Worm (Caenorhabditis elegans): ENCODE data around the gene gpa-8.

DNA sequence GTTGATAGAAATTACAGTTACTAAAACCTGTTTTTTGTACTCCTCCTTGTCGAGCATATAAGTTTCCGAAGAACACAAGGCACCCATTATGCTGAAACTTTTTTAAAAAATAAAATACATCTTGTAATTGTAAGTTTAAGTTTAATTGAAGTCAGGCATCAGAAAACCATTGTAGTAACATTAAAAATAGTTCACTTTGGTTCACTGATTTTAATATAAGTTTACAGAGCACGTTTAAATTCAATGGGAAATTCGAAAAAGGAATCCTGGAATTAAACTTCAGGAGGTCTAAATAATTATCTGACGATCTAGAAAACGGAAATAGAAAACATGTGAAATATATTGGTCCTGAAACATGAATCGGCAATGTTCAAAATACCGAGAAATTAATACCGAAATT lies at the start of gene gpa-8:
- TF ChIP-seq tra-1 (GFP tag; IDR thresholded peaks at IDR 0.05) (no peak), hlh-30 (tag; optimal IDR thresholded peaks at IDR 0.05; ENCODE audit: insufficient read depth) (no peak), lin-39 (tag; optimal IDR thresholded peaks at IDR 0.05) (no peak), pqm-1 (tag; optimal IDR thresholded peaks at IDR 0.05) (no peak), fos-1 (tag; optimal IDR thresholded peaks at IDR 0.05) (no peak), nhr-42 (GFP tag; IDR thresholded peaks at IDR 0.05) (no peak), daf-12 (tag; optimal IDR thresholded peaks at IDR 0.05) (no peak), Y48G9A.11 (GFP tag; IDR thresholded peaks at IDR 0.05) (no peak), ceh-28 (tag; optimal IDR thresholded peaks at IDR 0.05) (no peak), mep-1 (tag; optimal IDR thresholded peaks at IDR 0.05) (no peak), skn-1 (tag; optimal IDR thresholded peaks at IDR 0.05) (no peak), ama-1 (optimal IDR thresholded peaks at IDR 0.05) (no peak)
